Fruit fly (Drosophila melanogaster) whole organism, embryonic: Measurements from ENCODE around the gene Pif1B.

Experiments used
- Antp ChIP-seq: fragments of 200-800 bp; sonication (Bioruptor generic); optimal IDR thresholded peaks from 3 replicates; lab custom pipeline; 2016; ENCODE audit warnings: missing biosample characterization, missing genetic modification characterization
- Asciz ChIP-seq: fragments of 200-800 bp; sonication (Bioruptor generic); optimal IDR thresholded peaks from 2 replicates; lab custom pipeline; 2017; ENCODE audit warnings: missing biosample characterization, mild to moderate bottlenecking, missing genetic modification characterization, missing genetic modification reagents
- Atf3 ChIP-seq: fragments of 200-800 bp; sonication (Bioruptor generic); optimal IDR thresholded peaks from 3 replicates; lab custom pipeline; 2016; ENCODE audit warnings: missing biosample characterization, missing genetic modification characterization
- Blimp-1 ChIP-seq: fragments of 200-800 bp; sonication (Bioruptor generic); optimal IDR thresholded peaks from 3 replicates; lab custom pipeline; 2018; ENCODE audit warnings: missing biosample characterization, missing genetic modification characterization, mild to moderate bottlenecking, moderate library complexity, missing genetic modification reagents
- CG10431 ChIP-seq: fragments of 200-800 bp; sonication (Bioruptor generic); optimal IDR thresholded peaks from 3 replicates; lab custom pipeline; 2018; ENCODE audit warnings: missing biosample characterization, mild to moderate bottlenecking, missing genetic modification characterization
- CG10565 ChIP-seq: fragments of 200-800 bp; sonication (Bioruptor generic); optimal IDR thresholded peaks from 3 replicates; lab custom pipeline; 2016; ENCODE audit warnings: missing biosample characterization, mild to moderate bottlenecking, missing genetic modification characterization
- CG12071 ChIP-seq: fragments of 200-800 bp; sonication (Bioruptor generic); optimal IDR thresholded peaks from 3 replicates; lab custom pipeline; 2018; ENCODE audit warnings: missing biosample characterization, mild to moderate bottlenecking, missing genetic modification characterization
- CG12391 ChIP-seq: fragments of 200-800 bp; sonication (Bioruptor generic); optimal IDR thresholded peaks from 3 replicates; lab custom pipeline; 2018; ENCODE audit warnings: missing biosample characterization, mild to moderate bottlenecking, missing genetic modification characterization, moderate library complexity
- CG13894 ChIP-seq: fragments of 200-800 bp; sonication (Bioruptor generic); optimal IDR thresholded peaks from 3 replicates; lab custom pipeline; 2018; ENCODE audit warnings: missing biosample characterization, mild to moderate bottlenecking, missing genetic modification characterization, moderate library complexity
- CG17829 ChIP-seq: fragments of 200-800 bp; optimal IDR thresholded peaks from 2 replicates; lab custom pipeline; 2019; ENCODE audit warnings: missing biosample characterization, mild to moderate bottlenecking, missing genetic modification characterization, moderate library complexity
- CG2199 ChIP-seq: fragments of 200-800 bp; sonication (Bioruptor generic); IDR thresholded peaks from 3 replicates; pipeline ENCODE4 v1.3.6; 2022; ENCODE audit warnings: missing biosample characterization, missing genetic modification characterization
- CG3847 ChIP-seq: fragments of 200-800 bp; sonication (Bioruptor generic); IDR thresholded peaks from 2 replicates; pipeline ENCODE4 v1.3.6; 2022; ENCODE audit warnings: missing biosample characterization, missing genetic modification characterization
- CG3995 ChIP-seq: fragments of 200-800 bp; sonication (Bioruptor generic); optimal IDR thresholded peaks from 3 replicates; lab custom pipeline; 2016; ENCODE audit warnings: missing biosample characterization, missing genetic modification characterization
- CG8281 ChIP-seq: fragments of 200-800 bp; sonication (Bioruptor generic); optimal IDR thresholded peaks from 2 replicates; lab custom pipeline; 2018; ENCODE audit warnings: missing biosample characterization, mild to moderate bottlenecking, missing genetic modification characterization, moderate library complexity
- CG8290 ChIP-seq, 3 experiments: fragments of 200-800 bp; sonication (Bioruptor generic); optimal IDR thresholded peaks; 2 replicates each; lab custom pipeline; 2016 to 2019; ENCODE audit warnings: missing biosample characterization in 3 of 3, missing genetic modification characterization in 3 of 3, mild to moderate bottlenecking in 2 of 3, moderate library complexity in 1 of 3
- CG9609 ChIP-seq: fragments of 200-800 bp; sonication (Bioruptor generic); optimal IDR thresholded peaks from 3 replicates; lab custom pipeline; 2016; ENCODE audit warnings: missing biosample characterization, missing genetic modification characterization
- CG9727 ChIP-seq: fragments of 200-800 bp; sonication (Bioruptor generic); optimal IDR thresholded peaks from 3 replicates; lab custom pipeline; 2017; ENCODE audit warnings: missing biosample characterization, mild to moderate bottlenecking, missing genetic modification characterization
- D19A ChIP-seq: fragments of 200-800 bp; optimal IDR thresholded peaks from 3 replicates; lab custom pipeline; 2019; ENCODE audit warnings: missing biosample characterization, mild to moderate bottlenecking, missing genetic modification characterization, moderate library complexity
- Dbx ChIP-seq: fragments of 200-800 bp; sonication (Bioruptor generic); IDR thresholded peaks from 3 replicates; pipeline ENCODE4 v1.3.6; 2022; ENCODE audit warnings: missing biosample characterization, missing genetic modification characterization
- Dfd ChIP-seq, 2 experiments: fragments of >200 bp; optimal IDR thresholded peaks; 2 replicates each; lab custom pipeline; 2017; ENCODE audit warnings: missing biosample characterization in 2 of 2, missing genetic modification characterization in 2 of 2
- H15 ChIP-seq: fragments of 200-800 bp; sonication (Bioruptor generic); IDR thresholded peaks from 3 replicates; pipeline ENCODE4 v1.3.6; 2022; ENCODE audit warnings: missing biosample characterization, missing genetic modification characterization
- HHEX ChIP-seq: fragments of 200-800 bp; sonication (Bioruptor generic); optimal IDR thresholded peaks from 3 replicates; lab custom pipeline; 2017; ENCODE audit warnings: missing biosample characterization, mild to moderate bottlenecking, missing genetic modification characterization, missing genetic modification reagents
- Hr39 ChIP-seq: fragments of >200 bp; optimal IDR thresholded peaks from 2 replicates; lab custom pipeline; 2017
- Lpt ChIP-seq: fragments of >200 bp; optimal IDR thresholded peaks from 2 replicates; lab custom pipeline; 2018; ENCODE audit warnings: missing biosample characterization, missing genetic modification characterization
- NK7.1 ChIP-seq: fragments of 200-800 bp; sonication (Bioruptor generic); optimal IDR thresholded peaks from 3 replicates; lab custom pipeline; 2016; ENCODE audit warnings: missing biosample characterization, missing genetic modification characterization
- Opbp ChIP-seq: fragments of 200-800 bp; sonication (Bioruptor generic); IDR thresholded peaks from 3 replicates; pipeline ENCODE4 v1.3.6; 2022; ENCODE audit warnings: missing biosample characterization, missing genetic modification characterization; ENCODE audit not compliant: partially characterized antibody
- Poxn ChIP-seq: fragments of 200-800 bp; sonication (Bioruptor generic); IDR thresholded peaks from 2 replicates; pipeline ENCODE4 v1.3.6; 2022; ENCODE audit warnings: missing biosample characterization, missing genetic modification characterization
- Rx ChIP-seq: fragments of 200-800 bp; sonication (Bioruptor generic); IDR thresholded peaks from 2 replicates; pipeline ENCODE4 v1.3.6; 2022; ENCODE audit warnings: missing biosample characterization, missing genetic modification characterization
- Ssrp ChIP-seq: fragments of 200-800 bp; sonication (Bioruptor generic); optimal IDR thresholded peaks from 2 replicates; lab custom pipeline; 2018; ENCODE audit warnings: missing biosample characterization, mild to moderate bottlenecking, missing genetic modification characterization, moderate library complexity
- Xbp1 ChIP-seq: fragments of 200-800 bp; sonication (Bioruptor generic); optimal IDR thresholded peaks from 3 replicates; lab custom pipeline; 2016; ENCODE audit warnings: missing biosample characterization, mild to moderate bottlenecking, missing genetic modification characterization
- ato ChIP-seq: fragments of 200-800 bp; sonication (Bioruptor generic); IDR thresholded peaks from 2 replicates; pipeline ENCODE4 v1.3.6; 2022; ENCODE audit warnings: missing biosample characterization, missing genetic modification characterization; ENCODE audit not compliant: partially characterized antibody
- bcd ChIP-seq: fragments of 200-800 bp; sonication (Bioruptor generic); optimal IDR thresholded peaks from 2 replicates; lab custom pipeline; 2017; ENCODE audit warnings: missing biosample characterization, mild to moderate bottlenecking, missing genetic modification characterization
- btn ChIP-seq: fragments of 200-800 bp; sonication (Bioruptor generic); optimal IDR thresholded peaks from 2 replicates; lab custom pipeline; 2016; ENCODE audit warnings: missing biosample characterization, missing genetic modification characterization
- cato ChIP-seq: fragments of 200-800 bp; sonication (Bioruptor generic); optimal IDR thresholded peaks from 2 replicates; lab custom pipeline; 2016; ENCODE audit warnings: missing biosample characterization, missing genetic modification characterization, borderline replicate concordance
- dan ChIP-seq: fragments of 200-800 bp; sonication (Bioruptor generic); IDR thresholded peaks from 2 replicates; pipeline ENCODE4 v1.3.6; 2022; ENCODE audit warnings: missing biosample characterization, missing genetic modification characterization
- dmrt11E ChIP-seq: fragments of 200-800 bp; sonication (Bioruptor generic); optimal IDR thresholded peaks from 3 replicates; lab custom pipeline; 2018; ENCODE audit warnings: missing biosample characterization, mild to moderate bottlenecking, missing genetic modification characterization, moderate library complexity
- ewg ChIP-seq: fragments of 200-800 bp; sonication (Bioruptor generic); optimal IDR thresholded peaks from 3 replicates; lab custom pipeline; 2017; ENCODE audit warnings: mild to moderate bottlenecking, missing biosample characterization, missing genetic modification reagents, missing genetic modification characterization
- fru ChIP-seq: fragments of >200 bp; optimal IDR thresholded peaks from 2 replicates; lab custom pipeline; 2017
- h ChIP-seq: fragments of >200 bp; optimal IDR thresholded peaks from 2 replicates; lab custom pipeline; 2017
- nau ChIP-seq: fragments of 200-800 bp; sonication (Bioruptor generic); optimal IDR thresholded peaks from 3 replicates; lab custom pipeline; 2017; ENCODE audit warnings: missing biosample characterization, mild to moderate bottlenecking, missing genetic modification characterization, missing genetic modification reagents
- nerfin-1 ChIP-seq: fragments of 200-800 bp; sonication (Bioruptor generic); optimal IDR thresholded peaks from 3 replicates; lab custom pipeline; 2019; ENCODE audit warnings: missing biosample characterization, mild to moderate bottlenecking, missing genetic modification characterization, moderate library complexity
- oc ChIP-seq: fragments of 200-800 bp; sonication (Bioruptor generic); optimal IDR thresholded peaks from 2 replicates; lab custom pipeline; 2018; ENCODE audit warnings: missing biosample characterization, mild to moderate bottlenecking, missing genetic modification characterization, moderate library complexity
- onecut ChIP-seq: fragments of 200-800 bp; sonication (Bioruptor generic); IDR thresholded peaks from 2 replicates; pipeline ENCODE4 v1.3.6; 2022; ENCODE audit warnings: missing biosample characterization, missing genetic modification characterization
- pfk ChIP-seq: fragments of 200-800 bp; sonication (Bioruptor generic); optimal IDR thresholded peaks from 2 replicates; lab custom pipeline; 2018; ENCODE audit warnings: missing biosample characterization, mild to moderate bottlenecking, missing genetic modification characterization, moderate library complexity
- run ChIP-seq: fragments of 200-800 bp; sonication (Bioruptor generic); optimal IDR thresholded peaks from 3 replicates; lab custom pipeline; 2018; ENCODE audit warnings: missing biosample characterization, mild to moderate bottlenecking, missing genetic modification characterization
- seq ChIP-seq: fragments of 200-800 bp; sonication (Bioruptor generic); IDR thresholded peaks from 2 replicates; pipeline ENCODE4 v1.3.6; 2022; ENCODE audit warnings: missing biosample characterization, missing genetic modification characterization
- shn ChIP-seq: fragments of 200-800 bp; sonication (Bioruptor generic); optimal IDR thresholded peaks from 3 replicates; lab custom pipeline; 2016; ENCODE audit warnings: missing biosample characterization, missing genetic modification characterization
- sim ChIP-seq: fragments of 200-800 bp; sonication (Bioruptor generic); IDR thresholded peaks from 2 replicates; pipeline ENCODE4 v1.3.6; 2022; ENCODE audit warnings: missing biosample characterization, missing genetic modification characterization
- stc ChIP-seq: fragments of 200-800 bp; sonication (Bioruptor generic); IDR thresholded peaks from 2 replicates; pipeline ENCODE4 v1.3.6; 2022; ENCODE audit warnings: missing biosample characterization, missing genetic modification characterization
- tgo ChIP-seq: fragments of 200-800 bp; sonication (Bioruptor generic); IDR thresholded peaks from 3 replicates; pipeline ENCODE4 v1.3.6; 2022; ENCODE audit warnings: missing biosample characterization, missing genetic modification characterization

Gene Pif1B

dm6 chr3R:8731597-8732263 lies 69.2 kb downstream of the Pif1B start, which contains the start of the genes M1BP and CG8202 (continued):
- TF ChIP-seq sim (0 out of 2 replicates have a peak, but pooled peaks have one; percentile 30), fru (lab: Kevin White, UChicago) (no peak), Dfd (GFP tag; optimal IDR thresholded peaks at IDR 0.05; lab: Kevin White, UChicago) (no peak), Antp (GFP tag; lab: Kevin White, UChicago) (peak; percentile 71), CG17829 (tag; lab: Kevin White, UChicago) (peak; percentile 94), ewg (GFP tag; lab: Kevin White, UChicago) (peak; percentile 74), pfk (no peak), CG8281 (peak; percentile 82), NK7.1 (GFP tag; lab: Kevin White, UChicago) (no peak), CG2199 (GFP tag; lab: Robert Waterston, UW) (no peak), D19A (no peak), h (lab: Kevin White, UChicago) (no peak), run (tag; lab: Kevin White, UChicago) (peak; percentile 70), Opbp (no peak), CG9609 (GFP tag; lab: Kevin White, UChicago) (peak; percentile 38), Lpt (GFP tag; lab: Kevin White, UChicago) (no peak), nau (GFP tag; lab: Kevin White, UChicago) (no peak), cato (GFP tag; lab: Kevin White, UChicago) (peak; percentile 81), Dbx (GFP tag; lab: Robert Waterston, UW) (peak; percentile 82; the same call in 2 of the 3 replicates), nerfin-1 (peak; percentile 90), Asciz (GFP tag; lab: Kevin White, UChicago) (peak; percentile 83), seq (peak; percentile 65; the same call in 1 of the 2 replicates), CG10431 (GFP tag; lab: Kevin White, UChicago) (peak; percentile 80), CG3995 (GFP tag; lab: Kevin White, UChicago) (no peak), oc (tag; lab: Kevin White, UChicago) (no peak), Xbp1 (GFP tag; lab: Kevin White, UChicago) (peak; percentile 93), btn (GFP tag; lab: Kevin White, UChicago) (no peak), CG9727 (GFP tag; lab: Kevin White, UChicago) (peak; percentile 96), CG13894 (tag; lab: Kevin White, UChicago) (no peak), CG12071 (GFP tag; lab: Kevin White, UChicago) (no peak), CG10565 (GFP tag; lab: Kevin White, UChicago) (peak; percentile 43), CG8290 (GFP tag; optimal IDR thresholded peaks at IDR 0.05; lab: Kevin White, UChicago) (peak; percentile 83), CG8290 (tag; optimal IDR thresholded peaks at IDR 0.05; lab: Kevin White, UChicago) (no peak), CG3847 (GFP tag; lab: Robert Waterston, UW) (peak; percentile 79), stc (GFP tag; lab: Robert Waterston, UW) (0 out of 2 replicates have a peak, but pooled peaks have one; percentile 39), Atf3 (no peak), HHEX (GFP tag; lab: Kevin White, UChicago) (peak; percentile 86), Rx (GFP tag; lab: Robert Waterston, UW) (0 out of 2 replicates have a peak, but pooled peaks have one; percentile 40), Hr39 (no peak), bcd (peak; percentile 90), dan (GFP tag; lab: Robert Waterston, UW) (no peak), ato (GFP tag; lab: Robert Waterston, UW) (no peak), onecut (GFP tag; lab: Robert Waterston, UW) (peak; percentile 69), shn (GFP tag; lab: Kevin White, UChicago) (peak; percentile 33), H15 (GFP tag; lab: Robert Waterston, UW) (peak; percentile 59; the same call in 1 of the 3 replicates), Blimp-1 (GFP tag; lab: Kevin White, UChicago) (peak; percentile 84), dmrt11E (tag; lab: Kevin White, UChicago) (peak; percentile 92), Poxn (GFP tag; lab: Robert Waterston, UW) (no peak), CG12391 (tag; lab: Kevin White, UChicago) (peak; percentile 95), tgo (GFP tag; lab: Robert Waterston, UW) (peak; percentile 83), Ssrp (tag; lab: Kevin White, UChicago) (peak; percentile 92)
